Worm (Caenorhabditis elegans) whole organism, mixed stage, embryonic: Measurements from ENCODE around the gene prx-5.

Source experiments
- blmp-1 ChIP-seq: fragments of 150-350 bp; optimal IDR thresholded peaks from 2 replicates; lab custom pipeline; 2014; ENCODE audit warnings: missing biosample characterization, missing genetic modification characterization
- ceh-39 ChIP-seq: fragments of 150-350 bp; optimal IDR thresholded peaks from 2 replicates; lab custom pipeline; 2014; ENCODE audit warnings: missing biosample characterization, missing genetic modification characterization
- ceh-43 ChIP-seq: fragments of 200-800 bp; sonication (Bioruptor generic); optimal IDR thresholded peaks from 2 replicates; lab custom pipeline; 2018; ENCODE audit warnings: mild to moderate bottlenecking, missing genetic modification characterization, moderate library complexity, missing compliant biosample characterization
- ceh-83 ChIP-seq: fragments of 200-800 bp; sonication (Bioruptor generic); optimal IDR thresholded peaks from 2 replicates; lab custom pipeline; 2018; ENCODE audit warnings: mild to moderate bottlenecking, missing genetic modification characterization, missing compliant biosample characterization
- drap-1 ChIP-seq: fragments of 200-800 bp; sonication (Bioruptor generic); optimal IDR thresholded peaks from 3 replicates; lab custom pipeline; 2018; ENCODE audit warnings: mild to moderate bottlenecking, missing genetic modification characterization, missing compliant biosample characterization
- nhr-12 ChIP-seq: fragments of 150-350 bp; optimal IDR thresholded peaks from 2 replicates; lab custom pipeline; 2014; ENCODE audit warnings: missing biosample characterization, missing genetic modification characterization
- nhr-2 ChIP-seq: fragments of 150-350 bp; optimal IDR thresholded peaks from 2 replicates; lab custom pipeline; 2014; ENCODE audit warnings: missing biosample characterization, missing genetic modification characterization
- pha-4 ChIP-seq: fragments of 150-350 bp; optimal IDR thresholded peaks from 2 replicates; lab custom pipeline; 2018; ENCODE audit warnings: missing biosample characterization, missing genetic modification reagents, missing genetic modification characterization
- snpc-4 ChIP-seq: fragments of 150-350 bp; optimal IDR thresholded peaks from 2 replicates; lab custom pipeline; 2014; ENCODE audit warnings: missing biosample characterization, missing genetic modification characterization
- sptf-1 ChIP-seq: sonication (generic microtip); optimal IDR thresholded peaks from 2 replicates; lab custom pipeline; 2017; ENCODE audit warnings: mild to moderate bottlenecking, missing genetic modification characterization, moderate library complexity, missing compliant biosample characterization
- tbx-8 ChIP-seq: fragments of 200-800 bp; sonication (Bioruptor generic); optimal IDR thresholded peaks from 2 replicates; lab custom pipeline; 2018; ENCODE audit warnings: mild to moderate bottlenecking, missing genetic modification characterization, moderate library complexity, missing compliant biosample characterization
- unc-62 ChIP-seq: fragments of 150-350 bp; optimal IDR thresholded peaks from 2 replicates; lab custom pipeline; 2014; ENCODE audit warnings: missing biosample characterization, missing genetic modification reagents, missing genetic modification characterization
- zip-8 ChIP-seq: fragments of 150-350 bp; optimal IDR thresholded peaks from 2 replicates; lab custom pipeline; 2014; ENCODE audit warnings: missing biosample characterization, missing genetic modification characterization
- ztf-11 ChIP-seq: fragments of 150-350 bp; optimal IDR thresholded peaks from 2 replicates; lab custom pipeline; 2014; ENCODE audit warnings: missing biosample characterization, missing genetic modification characterization

ce11 chrII:8683933-8684332, 20.7 kb upstream of the prx-5 start:
- TF ChIP-seq drap-1 (no peak), ceh-39 (tag; lab: Kevin White, UChicago) (no peak), unc-62 (GFP tag; lab: Kevin White, UChicago) (no peak), zip-8 (tag; lab: Kevin White, UChicago) (no peak), pha-4 (tag; lab: Kevin White, UChicago) (no peak), ztf-11 (tag; lab: Kevin White, UChicago) (no peak), nhr-12 (tag; lab: Kevin White, UChicago) (no peak), blmp-1 (tag; lab: Kevin White, UChicago) (no peak), snpc-4 (tag; lab: Kevin White, UChicago) (no peak), tbx-8 (no peak), sptf-1 (no peak), ceh-43 (GFP tag; lab: Kevin White, UChicago) (no peak), nhr-2 (tag; lab: Kevin White, UChicago) (no peak), ceh-83 (GFP tag; lab: Kevin White, UChicago) (no peak)
